Fruit fly (Drosophila melanogaster) whole organism, embryonic: Measurements from ENCODE around the gene Lztr1.

Experiments used
- Blimp-1 ChIP-seq: fragments of 200-800 bp; sonication (Bioruptor generic); optimal IDR thresholded peaks from 3 replicates; lab custom pipeline; 2018; ENCODE audit warnings: missing biosample characterization, missing genetic modification characterization, mild to moderate bottlenecking, moderate library complexity, missing genetic modification reagents
- Bteb2 ChIP-seq: fragments of 200-800 bp; sonication (Bioruptor generic); optimal IDR thresholded peaks from 2 replicates; lab custom pipeline; 2016; ENCODE audit warnings: missing biosample characterization, missing genetic modification characterization
- CG10274 ChIP-seq: fragments of 200-800 bp; sonication (Bioruptor generic); optimal IDR thresholded peaks from 3 replicates; lab custom pipeline; 2017; ENCODE audit warnings: missing biosample characterization, mild to moderate bottlenecking, missing genetic modification characterization
- CG10431 ChIP-seq: fragments of 200-800 bp; sonication (Bioruptor generic); optimal IDR thresholded peaks from 3 replicates; lab custom pipeline; 2018; ENCODE audit warnings: missing biosample characterization, mild to moderate bottlenecking, missing genetic modification characterization
- CG11093 ChIP-seq: fragments of 200-800 bp; sonication (Bioruptor generic); IDR thresholded peaks from 3 replicates; pipeline ENCODE4 v1.3.6; 2022; ENCODE audit warnings: missing biosample characterization, missing genetic modification characterization
- CG12071 ChIP-seq: fragments of 200-800 bp; sonication (Bioruptor generic); optimal IDR thresholded peaks from 3 replicates; lab custom pipeline; 2018; ENCODE audit warnings: missing biosample characterization, mild to moderate bottlenecking, missing genetic modification characterization
- CG12155 ChIP-seq: fragments of 200-800 bp; sonication (Bioruptor generic); optimal IDR thresholded peaks from 3 replicates; lab custom pipeline; 2016; ENCODE audit warnings: missing biosample characterization, missing genetic modification characterization
- CG13123 ChIP-seq: fragments of 200-800 bp; sonication (Bioruptor generic); optimal IDR thresholded peaks from 2 replicates; lab custom pipeline; 2016; ENCODE audit warnings: missing biosample characterization, missing genetic modification characterization
- CG14965 ChIP-seq: fragments of 200-800 bp; sonication (Bioruptor generic); optimal IDR thresholded peaks from 2 replicates; lab custom pipeline; 2016; ENCODE audit warnings: missing biosample characterization, missing genetic modification characterization, borderline replicate concordance
- CG30403 ChIP-seq: fragments of 200-800 bp; sonication (Bioruptor generic); optimal IDR thresholded peaks from 3 replicates; lab custom pipeline; 2016; ENCODE audit warnings: missing biosample characterization, missing genetic modification characterization
- CG33213 ChIP-seq: fragments of 200-800 bp; sonication (Bioruptor generic); optimal IDR thresholded peaks from 3 replicates; lab custom pipeline; 2016; ENCODE audit warnings: missing biosample characterization, missing genetic modification characterization
- CG3995 ChIP-seq: fragments of 200-800 bp; sonication (Bioruptor generic); optimal IDR thresholded peaks from 3 replicates; lab custom pipeline; 2016; ENCODE audit warnings: missing biosample characterization, missing genetic modification characterization
- CG4707 ChIP-seq: fragments of 200-800 bp; sonication (Bioruptor generic); optimal IDR thresholded peaks from 2 replicates; lab custom pipeline; 2018; ENCODE audit warnings: missing biosample characterization, mild to moderate bottlenecking, missing genetic modification characterization, moderate library complexity
- CG5180 ChIP-seq: fragments of 200-800 bp; sonication (Bioruptor generic); optimal IDR thresholded peaks from 3 replicates; lab custom pipeline; 2017; ENCODE audit warnings: missing biosample characterization, missing genetic modification characterization, mild to moderate bottlenecking, moderate library complexity, missing genetic modification reagents
- CG6254 ChIP-seq: fragments of 200-800 bp; sonication (Bioruptor generic); optimal IDR thresholded peaks from 3 replicates; lab custom pipeline; 2017; ENCODE audit warnings: mild to moderate bottlenecking, missing biosample characterization, missing genetic modification reagents, missing genetic modification characterization
- CG7556 ChIP-seq: fragments of 200-800 bp; sonication (Bioruptor generic); optimal IDR thresholded peaks from 2 replicates; lab custom pipeline; 2017; ENCODE audit warnings: missing biosample characterization, mild to moderate bottlenecking, missing genetic modification characterization
- CG9215 ChIP-seq: fragments of 200-800 bp; sonication (Bioruptor generic); IDR thresholded peaks from 2 replicates; pipeline ENCODE4 v1.3.6; 2022; ENCODE audit warnings: missing biosample characterization, missing genetic modification characterization
- CG9437 ChIP-seq: fragments of 200-800 bp; sonication (Bioruptor generic); optimal IDR thresholded peaks from 2 replicates; lab custom pipeline; 2018; ENCODE audit warnings: missing biosample characterization, mild to moderate bottlenecking, missing genetic modification characterization
- CTCF ChIP-seq: fragments of 200-800 bp; sonication (Bioruptor generic); optimal IDR thresholded peaks from 2 replicates; lab custom pipeline; 2017; ENCODE audit warnings: missing biosample characterization, mild to moderate bottlenecking, missing genetic modification characterization, moderate library complexity
- D19B ChIP-seq: fragments of 200-800 bp; sonication (Bioruptor generic); optimal IDR thresholded peaks from 2 replicates; lab custom pipeline; 2017; ENCODE audit warnings: missing biosample characterization, mild to moderate bottlenecking, missing genetic modification characterization
- Deaf1 ChIP-seq: fragments of 200-800 bp; optimal IDR thresholded peaks from 3 replicates; lab custom pipeline; 2019; ENCODE audit warnings: missing biosample characterization, mild to moderate bottlenecking, missing genetic modification characterization, moderate library complexity
- Dfd ChIP-seq, 2 experiments: fragments of >200 bp; optimal IDR thresholded peaks; 2 replicates each; lab custom pipeline; 2017; ENCODE audit warnings: missing biosample characterization in 2 of 2, missing genetic modification characterization in 2 of 2
- Dref ChIP-seq: fragments of 200-800 bp; sonication (Bioruptor generic); IDR thresholded peaks from 2 replicates; pipeline ENCODE4 v1.3.6; 2022; ENCODE audit warnings: missing biosample characterization, missing genetic modification characterization
- ERR ChIP-seq: fragments of 200-800 bp; sonication (Bioruptor generic); optimal IDR thresholded peaks from 2 replicates; lab custom pipeline; 2016; ENCODE audit warnings: missing biosample characterization, missing genetic modification characterization
- Eip74EF ChIP-seq, 2 experiments: fragments of 200-800 bp in 1 of 2; fragments of >200 bp in 1 of 2; sonication (Bioruptor generic) in 1 of 2; optimal IDR thresholded peaks; 2 replicates each; lab custom pipeline; 2017 to 2019; ENCODE audit warnings: missing biosample characterization in 2 of 2, missing genetic modification characterization in 2 of 2, mild to moderate bottlenecking in 1 of 2, moderate library complexity in 1 of 2
- Fer2 ChIP-seq: fragments of 200-800 bp; sonication (Bioruptor generic); optimal IDR thresholded peaks from 2 replicates; lab custom pipeline; 2018; ENCODE audit warnings: missing biosample characterization, mild to moderate bottlenecking, missing genetic modification characterization, moderate library complexity
- Hr39 ChIP-seq: fragments of >200 bp; optimal IDR thresholded peaks from 2 replicates; lab custom pipeline; 2017
- Hsf ChIP-seq: fragments of 200-800 bp; sonication (Bioruptor generic); optimal IDR thresholded peaks from 3 replicates; lab custom pipeline; 2016; ENCODE audit warnings: missing biosample characterization, missing genetic modification characterization
- Lim3 ChIP-seq: fragments of 200-800 bp; sonication (Bioruptor generic); IDR thresholded peaks from 2 replicates; pipeline ENCODE4 v1.3.6; 2022; ENCODE audit warnings: missing biosample characterization, missing genetic modification characterization
- Nf-YC ChIP-seq: fragments of 200-800 bp; optimal IDR thresholded peaks from 3 replicates; lab custom pipeline; 2019; ENCODE audit warnings: missing biosample characterization, mild to moderate bottlenecking, missing genetic modification characterization, moderate library complexity
- Opbp ChIP-seq: fragments of 200-800 bp; sonication (Bioruptor generic); IDR thresholded peaks from 3 replicates; pipeline ENCODE4 v1.3.6; 2022; ENCODE audit warnings: missing biosample characterization, missing genetic modification characterization; ENCODE audit not compliant: partially characterized antibody
- Sry-β ChIP-seq: fragments of 200-800 bp; sonication (Bioruptor generic); optimal IDR thresholded peaks from 2 replicates; lab custom pipeline; 2018; ENCODE audit warnings: missing biosample characterization, mild to moderate bottlenecking, missing genetic modification characterization, moderate library complexity
- Stat92E ChIP-seq, 3 experiments: fragments of >200 bp in 2 of 3; fragments of 200-800 bp in 1 of 3; sonication (Bioruptor generic) in 1 of 3; optimal IDR thresholded peaks; 2 replicates each; lab custom pipeline; 2017 to 2019; ENCODE audit warnings: missing biosample characterization in 3 of 3, missing genetic modification characterization in 3 of 3, mild to moderate bottlenecking in 1 of 3, moderate library complexity in 1 of 3
- TFAM ChIP-seq: fragments of 200-800 bp; sonication (Bioruptor generic); optimal IDR thresholded peaks from 2 replicates; lab custom pipeline; 2017; ENCODE audit warnings: missing biosample characterization, missing genetic modification characterization, inconsistent platforms
- Taf1 ChIP-seq: fragments of 200-800 bp; sonication (Bioruptor generic); IDR thresholded peaks from 2 replicates; pipeline ENCODE4 v1.3.6; 2022; ENCODE audit warnings: missing biosample characterization, missing genetic modification characterization
- Xbp1 ChIP-seq: fragments of 200-800 bp; sonication (Bioruptor generic); optimal IDR thresholded peaks from 3 replicates; lab custom pipeline; 2016; ENCODE audit warnings: missing biosample characterization, mild to moderate bottlenecking, missing genetic modification characterization
- br ChIP-seq: fragments of >200 bp; optimal IDR thresholded peaks from 2 replicates; lab custom pipeline; 2017
- caup ChIP-seq: fragments of 200-800 bp; sonication (Bioruptor generic); optimal IDR thresholded peaks from 3 replicates; lab custom pipeline; 2017; ENCODE audit warnings: missing biosample characterization, mild to moderate bottlenecking, missing genetic modification characterization, moderate library complexity; ENCODE audit not compliant: severe bottlenecking
- fu2 ChIP-seq: fragments of 200-800 bp; sonication (Bioruptor generic); optimal IDR thresholded peaks from 2 replicates; lab custom pipeline; 2016; ENCODE audit warnings: missing biosample characterization, missing genetic modification characterization
- gem ChIP-seq: fragments of 200-800 bp; sonication (Bioruptor generic); optimal IDR thresholded peaks from 2 replicates; lab custom pipeline; 2019; ENCODE audit warnings: missing biosample characterization, mild to moderate bottlenecking, missing genetic modification characterization, moderate library complexity
- knrl ChIP-seq: fragments of 200-800 bp; sonication (Bioruptor generic); IDR thresholded peaks from 3 replicates; pipeline ENCODE4 v1.3.6; 2022; ENCODE audit warnings: missing biosample characterization, missing genetic modification characterization; ENCODE audit not compliant: partially characterized antibody
- nau ChIP-seq: fragments of 200-800 bp; sonication (Bioruptor generic); optimal IDR thresholded peaks from 3 replicates; lab custom pipeline; 2017; ENCODE audit warnings: missing biosample characterization, mild to moderate bottlenecking, missing genetic modification characterization, missing genetic modification reagents
- odd ChIP-seq: fragments of 200-800 bp; sonication (Bioruptor generic); optimal IDR thresholded peaks from 2 replicates; lab custom pipeline; 2017; ENCODE audit warnings: missing biosample characterization, mild to moderate bottlenecking, missing genetic modification characterization
- p53 ChIP-seq: fragments of 200-800 bp; sonication (Bioruptor generic); optimal IDR thresholded peaks from 2 replicates; lab custom pipeline; 2016; ENCODE audit warnings: missing biosample characterization, missing genetic modification characterization
- pb ChIP-seq: fragments of 200-800 bp; sonication (Bioruptor generic); optimal IDR thresholded peaks from 3 replicates; lab custom pipeline; 2016; ENCODE audit warnings: missing biosample characterization, missing genetic modification characterization
- sqz ChIP-seq: fragments of 200-800 bp; sonication (Bioruptor generic); optimal IDR thresholded peaks from 3 replicates; lab custom pipeline; 2018; ENCODE audit warnings: missing biosample characterization, mild to moderate bottlenecking, missing genetic modification characterization
- tin ChIP-seq: fragments of 200-800 bp; sonication (Bioruptor generic); optimal IDR thresholded peaks from 3 replicates; lab custom pipeline; 2016; ENCODE audit warnings: missing biosample characterization, missing genetic modification characterization
- tio ChIP-seq: fragments of 200-800 bp; sonication (Bioruptor generic); optimal IDR thresholded peaks from 2 replicates; lab custom pipeline; 2017; ENCODE audit warnings: missing biosample characterization, missing genetic modification characterization, inconsistent platforms
- ttk ChIP-seq: fragments of 200-800 bp; sonication (Bioruptor generic); IDR thresholded peaks from 2 replicates; pipeline ENCODE4 v2.1.2; 2022; ENCODE audit warnings: missing biosample characterization, missing genetic modification characterization
- usp ChIP-seq: fragments of >200 bp; optimal IDR thresholded peaks from 2 replicates; lab custom pipeline; 2017; ENCODE audit warnings: missing biosample characterization, missing genetic modification characterization

The Lztr1 gene

DNA sequence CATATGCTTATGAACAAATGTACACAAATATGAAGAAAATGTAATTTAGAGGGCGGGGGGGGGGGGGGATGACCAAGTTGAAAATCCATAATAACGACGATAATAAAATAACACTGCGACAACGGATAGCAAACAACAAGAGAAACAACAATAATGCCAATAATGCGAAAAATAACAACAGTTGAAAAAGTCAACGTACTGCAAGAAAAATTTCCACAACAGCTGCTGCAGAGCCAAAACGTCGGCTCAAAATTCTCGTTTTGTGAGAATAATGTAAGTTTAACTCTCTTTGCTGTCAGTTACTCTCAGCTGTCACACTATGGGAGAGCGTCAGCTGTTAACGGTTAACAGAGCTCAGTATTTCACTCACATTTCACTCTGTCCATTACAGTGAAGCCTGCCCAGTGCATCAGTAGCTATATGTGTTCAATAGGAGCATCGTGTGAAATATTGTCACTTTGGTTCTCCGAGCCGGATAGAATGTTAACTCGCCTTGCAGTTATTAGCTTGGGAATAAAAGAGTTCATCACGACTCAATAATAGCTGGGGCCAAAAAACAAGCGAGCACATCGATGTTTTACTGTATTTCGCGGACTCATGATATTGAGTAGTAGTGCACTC is 26.5 kb downstream of the Lztr1 start (continued):
- TF ChIP-seq Eip74EF (GFP tag; optimal IDR thresholded peaks at IDR 0.05; lab: Kevin White, UChicago) (peak in 1 of 2 experiments; percentile 49), odd (peak; percentile 52), tio (GFP tag; lab: Kevin White, UChicago) (peak; percentile 38), CG5180 (peak; percentile 74), CG9437 (GFP tag; lab: Kevin White, UChicago) (peak; percentile 45), ttk (GFP tag; lab: Robert Waterston, UW) (peak; percentile 83), Bteb2 (GFP tag; lab: Kevin White, UChicago) (peak; percentile 62), Stat92E (GFP tag; optimal IDR thresholded peaks at IDR 0.05; lab: Kevin White, UChicago) (no peak), CG6254 (GFP tag; lab: Kevin White, UChicago) (peak; percentile 31), sqz (GFP tag; lab: Kevin White, UChicago) (peak; percentile 51), pb (GFP tag; lab: Kevin White, UChicago) (peak; percentile 69), Nf-YC (tag; lab: Kevin White, UChicago) (peak; percentile 60), Hsf (peak; percentile 80), Lim3 (GFP tag; lab: Robert Waterston, UW) (peak; percentile 43; the same call in 1 of the 2 replicates), CG33213 (GFP tag; lab: Kevin White, UChicago) (peak; percentile 36), Deaf1 (peak; percentile 43), br (lab: Kevin White, UChicago) (no peak), nau (GFP tag; lab: Kevin White, UChicago) (peak; percentile 76), fu2 (GFP tag; lab: Kevin White, UChicago) (peak; percentile 42), CG12071 (peak; percentile 88), Hr39 (lab: Kevin White, UChicago) (no peak), Dref (GFP tag; lab: Robert Waterston, UW) (no peak), CG13123 (GFP tag; lab: Kevin White, UChicago) (peak; percentile 39), Blimp-1 (GFP tag; lab: Kevin White, UChicago) (peak; percentile 75), knrl (GFP tag; lab: Robert Waterston, UW) (no peak), CG7556 (GFP tag; lab: Kevin White, UChicago) (peak; percentile 72), Dfd (GFP tag; optimal IDR thresholded peaks at IDR 0.05; lab: Kevin White, UChicago) (no peak), Xbp1 (GFP tag; lab: Kevin White, UChicago) (peak; percentile 86), CG9215 (GFP tag; lab: Robert Waterston, UW) (peak; percentile 59), Taf1 (0 out of 2 replicates have a peak, but pooled peaks have one; percentile 34), Fer2 (tag; lab: Kevin White, UChicago) (peak; percentile 49), gem (tag; lab: Kevin White, UChicago) (peak; percentile 86), CG10431 (GFP tag; lab: Kevin White, UChicago) (no peak), CG14965 (GFP tag; lab: Kevin White, UChicago) (no peak), CG11093 (GFP tag; lab: Robert Waterston, UW) (peak; percentile 42; the same call in 1 of the 3 replicates), tin (peak; percentile 68), p53 (GFP tag; lab: Kevin White, UChicago) (peak; percentile 38), TFAM (GFP tag; lab: Kevin White, UChicago) (no peak), usp (GFP tag; lab: Kevin White, UChicago) (no peak), CG12155 (GFP tag; lab: Kevin White, UChicago) (peak; percentile 67), CG10274 (GFP tag; lab: Kevin White, UChicago) (peak; percentile 18), CG30403 (GFP tag; lab: Kevin White, UChicago) (peak; percentile 83), D19B (GFP tag; lab: Kevin White, UChicago) (peak; percentile 39), Opbp (no peak), CTCF (peak; percentile 15), ERR (GFP tag; lab: Kevin White, UChicago) (peak; percentile 69), CG4707 (GFP tag; lab: Kevin White, UChicago) (peak; percentile 54), CG3995 (GFP tag; lab: Kevin White, UChicago) (peak; percentile 11), caup (GFP tag; lab: Kevin White, UChicago) (peak; percentile 74), Sry-β (no peak)
